Worm (Caenorhabditis elegans) whole organism, late embryonic: ENCODE data around the gene Y17G7B.3.

Experiments
- C38D4.7 ChIP-seq: fragments of 200-800 bp; sonication (Bioruptor generic); optimal IDR thresholded peaks from 2 replicates; lab custom pipeline; 2018; ENCODE audit warnings: mild to moderate bottlenecking, missing genetic modification characterization, moderate library complexity, missing compliant biosample characterization
- F13H6.1 ChIP-seq: sonication (generic microtip); optimal IDR thresholded peaks from 2 replicates; lab custom pipeline; 2016; ENCODE audit warnings: missing genetic modification characterization, missing compliant biosample characterization
- K02D7.2 ChIP-seq: sonication (generic microtip); optimal IDR thresholded peaks from 2 replicates; lab custom pipeline; 2017; ENCODE audit warnings: mild to moderate bottlenecking, missing genetic modification characterization, missing compliant biosample characterization
- K09A11.1 ChIP-seq: sonication (generic microtip); optimal IDR thresholded peaks from 2 replicates; lab custom pipeline; 2017; ENCODE audit warnings: antibody characterized with exemption, mild to moderate bottlenecking, missing genetic modification characterization, missing compliant biosample characterization; ENCODE audit not compliant: insufficient read depth
- ahr-1 ChIP-seq: sonication (generic microtip); optimal IDR thresholded peaks from 2 replicates; lab custom pipeline; 2016; ENCODE audit warnings: missing genetic modification characterization, missing compliant biosample characterization
- ceh-2 ChIP-seq: sonication (generic microtip); optimal IDR thresholded peaks from 2 replicates; lab custom pipeline; 2016; ENCODE audit warnings: missing genotype, missing genetic modification characterization, missing compliant biosample characterization
- ceh-24 ChIP-seq: sonication (generic microtip); optimal IDR thresholded peaks from 2 replicates; lab custom pipeline; 2016; ENCODE audit warnings: mild to moderate bottlenecking, missing genetic modification characterization, missing compliant biosample characterization
- ceh-30 ChIP-seq: fragments of 150-350 bp; optimal IDR thresholded peaks from 2 replicates; lab custom pipeline; 2014; ENCODE audit warnings: missing biosample characterization, missing genetic modification characterization
- ceh-34 ChIP-seq: sonication (generic microtip); optimal IDR thresholded peaks from 2 replicates; lab custom pipeline; 2016; ENCODE audit warnings: mild to moderate bottlenecking, missing genetic modification characterization, missing compliant biosample characterization
- ceh-45 ChIP-seq: fragments of 200-800 bp; sonication (Bioruptor generic); IDR thresholded peaks from 2 replicates; pipeline ENCODE4 v1.3.6; 2022; ENCODE audit warnings: missing genetic modification reagents, missing genetic modification characterization, missing compliant biosample characterization
- ceh-6 ChIP-seq: fragments of 200-800 bp; sonication (Bioruptor generic); optimal IDR thresholded peaks from 2 replicates; lab custom pipeline; 2018; ENCODE audit warnings: mild to moderate bottlenecking, missing genetic modification characterization, missing compliant biosample characterization
- ceh-9 ChIP-seq: sonication (generic microtip); optimal IDR thresholded peaks from 2 replicates; lab custom pipeline; 2016; ENCODE audit warnings: mild to moderate bottlenecking, missing genetic modification characterization, inconsistent platforms, missing compliant biosample characterization
- dmd-4 ChIP-seq: sonication (generic microtip); optimal IDR thresholded peaks from 2 replicates; lab custom pipeline; 2016; ENCODE audit warnings: borderline replicate concordance, missing genetic modification characterization, missing compliant biosample characterization
- dve-1 ChIP-seq: sonication (generic microtip); optimal IDR thresholded peaks from 2 replicates; lab custom pipeline; 2017; ENCODE audit warnings: antibody characterized with exemption, mild to moderate bottlenecking, missing genetic modification characterization, missing compliant biosample characterization
- elt-2 ChIP-seq: sonication (generic microtip); optimal IDR thresholded peaks from 2 replicates; lab custom pipeline; 2016; ENCODE audit warnings: missing genetic modification reagents, missing genetic modification characterization, missing compliant biosample characterization
- elt-4 ChIP-seq: sonication (generic microtip); optimal IDR thresholded peaks from 2 replicates; lab custom pipeline; 2016; ENCODE audit warnings: missing genetic modification characterization, missing compliant biosample characterization
- ets-4 ChIP-seq: sonication (generic microtip); optimal IDR thresholded peaks from 2 replicates; lab custom pipeline; 2016; ENCODE audit warnings: missing genetic modification characterization, missing compliant biosample characterization
- eyg-1 ChIP-seq: sonication (generic microtip); optimal IDR thresholded peaks from 2 replicates; lab custom pipeline; 2016; ENCODE audit warnings: missing genotype, missing genetic modification characterization, missing compliant biosample characterization
- fax-1 ChIP-seq: sonication (generic microtip); optimal IDR thresholded peaks from 2 replicates; lab custom pipeline; 2016; ENCODE audit warnings: missing genotype, missing genetic modification characterization, missing compliant biosample characterization
- fkh-10 ChIP-seq: fragments of 150-350 bp; optimal IDR thresholded peaks from 2 replicates; lab custom pipeline; 2014; ENCODE audit warnings: missing biosample characterization, missing genetic modification reagents, missing genetic modification characterization
- hlh-13 ChIP-seq: fragments of 200-800 bp; sonication (Bioruptor generic); optimal IDR thresholded peaks from 2 replicates; lab custom pipeline; 2018; ENCODE audit warnings: mild to moderate bottlenecking, missing genetic modification characterization, missing compliant biosample characterization
- hlh-30 ChIP-seq: sonication (generic microtip); optimal IDR thresholded peaks from 2 replicates; lab custom pipeline; 2017; ENCODE audit warnings: antibody characterized with exemption, missing genetic modification characterization, missing compliant biosample characterization; ENCODE audit not compliant: insufficient read depth
- hlh-6 ChIP-seq: sonication (generic microtip); optimal IDR thresholded peaks from 2 replicates; lab custom pipeline; 2016; ENCODE audit warnings: missing genotype, missing genetic modification characterization, missing compliant biosample characterization
- hlh-8 ChIP-seq: sonication (generic microtip); optimal IDR thresholded peaks from 2 replicates; lab custom pipeline; 2016; ENCODE audit warnings: missing genotype, missing genetic modification characterization, missing compliant biosample characterization
- madf-2 ChIP-seq: sonication (generic microtip); optimal IDR thresholded peaks from 2 replicates; lab custom pipeline; 2017; ENCODE audit warnings: missing genetic modification characterization, missing compliant biosample characterization
- nfya-1 ChIP-seq: sonication (generic microtip); optimal IDR thresholded peaks from 2 replicates; lab custom pipeline; 2017; ENCODE audit warnings: missing genetic modification characterization, mild to moderate bottlenecking, missing compliant biosample characterization, antibody characterized with exemption, moderate library complexity
- nhr-11 ChIP-seq: fragments of 150-350 bp; optimal IDR thresholded peaks from 2 replicates; lab custom pipeline; 2014; ENCODE audit warnings: missing biosample characterization, missing genetic modification characterization
- nhr-232 ChIP-seq: sonication (generic microtip); optimal IDR thresholded peaks from 2 replicates; lab custom pipeline; 2016; ENCODE audit warnings: missing genetic modification characterization, missing compliant biosample characterization
- odd-2 ChIP-seq: sonication (generic microtip); optimal IDR thresholded peaks from 2 replicates; lab custom pipeline; 2017; ENCODE audit warnings: antibody characterized with exemption, mild to moderate bottlenecking, missing genetic modification characterization, missing compliant biosample characterization
- pax-1 ChIP-seq: fragments of 150-350 bp; optimal IDR thresholded peaks from 2 replicates; lab custom pipeline; 2014; ENCODE audit warnings: missing biosample characterization, missing genetic modification characterization
- pha-4 ChIP-seq: fragments of 150-350 bp; optimal IDR thresholded peaks from 2 replicates; lab custom pipeline; 2018; ENCODE audit warnings: missing biosample characterization, missing genetic modification reagents, missing genetic modification characterization
- pqm-1 ChIP-seq: sonication (generic microtip); optimal IDR thresholded peaks from 2 replicates; lab custom pipeline; 2016; ENCODE audit warnings: missing genetic modification characterization, missing compliant biosample characterization
- pros-1 ChIP-seq: fragments of 150-350 bp; optimal IDR thresholded peaks from 2 replicates; lab custom pipeline; 2014; ENCODE audit warnings: missing biosample characterization, missing genetic modification reagents, missing genetic modification characterization
- ref-2 ChIP-seq: sonication (generic microtip); optimal IDR thresholded peaks from 2 replicates; lab custom pipeline; 2016; ENCODE audit warnings: missing genetic modification characterization, missing compliant biosample characterization
- sox-2 ChIP-seq: fragments of 200-800 bp; sonication (Bioruptor generic); IDR thresholded peaks from 2 replicates; pipeline ENCODE4 v1.3.6; 2022; ENCODE audit warnings: missing genetic modification reagents, missing genetic modification characterization, missing compliant biosample characterization
- sox-4 ChIP-seq: sonication (generic microtip); optimal IDR thresholded peaks from 2 replicates; lab custom pipeline; 2017; ENCODE audit warnings: mild to moderate bottlenecking, missing genetic modification characterization, inconsistent platforms, missing compliant biosample characterization
- tbx-2 ChIP-seq: sonication (generic microtip); optimal IDR thresholded peaks from 2 replicates; lab custom pipeline; 2016; ENCODE audit warnings: missing genetic modification characterization, missing compliant biosample characterization
- unc-3 ChIP-seq, 2 experiments: fragments of 200-800 bp in 1 of 2; sonication (Bioruptor generic) in 1 of 2; sonication (generic microtip) in 1 of 2; conservative IDR thresholded peaks in 1 of 2; optimal IDR thresholded peaks in 1 of 2; 2 replicates each; pipeline versions ENCODE4 v1.3.6 to Lab custom; 2016 to 2022; ENCODE audit warnings: missing compliant biosample characterization in 2 of 2, missing genetic modification characterization in 2 of 2, missing genetic modification reagents in 1 of 2
- unc-42 ChIP-seq: sonication (generic microtip); optimal IDR thresholded peaks from 2 replicates; lab custom pipeline; 2016; ENCODE audit warnings: missing genotype, missing genetic modification characterization, missing compliant biosample characterization
- unc-55 ChIP-seq: sonication (generic microtip); optimal IDR thresholded peaks from 2 replicates; lab custom pipeline; 2017; ENCODE audit warnings: missing biosample characterization, missing genetic modification reagents, missing genetic modification characterization
- ztf-16 ChIP-seq: sonication (generic microtip); optimal IDR thresholded peaks from 2 replicates; lab custom pipeline; 2017; ENCODE audit warnings: missing genetic modification characterization, missing compliant biosample characterization

Y17G7B.3 gene

DNA sequence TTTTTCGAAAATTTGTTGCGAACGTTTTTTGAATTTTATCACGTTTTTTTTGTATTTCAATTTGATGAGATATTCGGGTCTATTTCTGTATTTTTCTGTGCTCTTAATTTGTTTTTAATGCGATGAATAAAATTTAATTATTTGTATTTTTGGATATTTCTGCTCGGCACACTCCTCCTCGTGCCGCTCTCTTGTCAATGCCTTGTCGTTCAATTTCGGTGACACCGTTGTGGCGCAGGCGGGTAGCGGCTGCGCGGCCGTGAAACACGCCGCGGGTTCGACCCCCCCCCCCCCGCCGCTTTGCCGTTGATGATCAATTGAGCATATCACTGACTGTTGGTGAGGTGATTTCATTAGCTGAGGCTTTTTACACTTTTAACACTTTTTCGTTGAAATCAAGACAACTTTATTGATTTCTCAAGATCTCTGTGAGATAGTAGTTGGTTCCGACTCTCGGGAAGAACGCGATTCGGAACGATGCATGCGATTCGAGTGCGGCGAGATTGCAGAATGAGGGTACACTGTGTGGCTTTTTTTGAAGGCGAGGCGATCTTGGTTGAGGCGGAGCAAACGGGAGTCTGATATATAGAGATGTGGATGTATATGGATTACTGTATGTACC is 28.1 kb upstream of the Y17G7B.3 start (continued):
- TF ChIP-seq ahr-1 (tag; lab: Kevin White, UChicago) (peak; percentile 99), unc-42 (peak; percentile 94), nhr-232 (tag; lab: Kevin White, UChicago) (peak; percentile 99), hlh-30 (tag; lab: Kevin White, UChicago) (peak; percentile 87), eyg-1 (tag; lab: Kevin White, UChicago) (peak; percentile 99), dmd-4 (tag; lab: Kevin White, UChicago) (peak; percentile 99), ceh-24 (peak; percentile 100), ref-2 (peak; percentile 99), pha-4 (no peak), elt-2 (tag; lab: Kevin White, UChicago) (peak; percentile 100), hlh-8 (tag; lab: Kevin White, UChicago) (peak; percentile 98), fkh-10 (GFP tag; lab: Kevin White, UChicago) (peak; percentile 89), unc-55 (GFP tag; lab: Kevin White, UChicago) (no peak), sox-2 (GFP tag; lab: Robert Waterston, UW) (peak; percentile 98), madf-2 (tag; lab: Kevin White, UChicago) (peak; percentile 98), ceh-45 (GFP tag; lab: Robert Waterston, UW) (peak; percentile 100), fax-1 (peak; percentile 98), elt-4 (tag; lab: Kevin White, UChicago) (peak; percentile 98)

DNA sequence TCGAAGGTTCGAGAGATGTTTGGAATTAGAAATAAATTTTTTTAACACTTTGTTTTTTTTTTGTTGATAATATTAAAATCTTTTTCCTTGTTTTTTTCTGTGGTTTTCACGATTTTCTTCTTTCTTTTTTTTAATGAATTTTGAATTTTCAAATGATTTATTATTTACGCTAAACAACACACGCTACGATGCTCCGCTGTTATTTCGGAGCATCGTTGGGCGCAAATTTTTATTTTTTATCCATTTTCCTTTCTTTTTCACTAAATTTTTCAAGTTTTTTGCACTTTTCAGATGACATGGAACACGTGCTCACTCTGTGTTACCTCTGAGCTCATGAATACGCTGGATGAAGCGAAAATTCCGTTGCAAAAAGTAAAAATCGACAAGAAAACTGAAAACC is 26.7 kb upstream of the Y17G7B.3 start, which contains the start of the genes W03C9.1 and W03C9.2:
W03C9.1 (minus strand) TSS at position 46 of the 400 bp plus-strand sequence.
W03C9.2 (plus strand) TSS at position 286 of the 400 bp plus-strand sequence.
- no peak for TF ChIP-seq pax-1 (tag; lab: Kevin White, UChicago)
- no peak for TF ChIP-seq ceh-30 (tag; lab: Kevin White, UChicago)
- TF ChIP-seq ets-4 (tag; lab: Kevin White, UChicago), result no peak
- TF ChIP-seq nhr-11 (tag; lab: Kevin White, UChicago), result no peak
- no peak for TF ChIP-seq ceh-6
- no peak for TF ChIP-seq F13H6.1 (tag; lab: Kevin White, UChicago)
- no peak for TF ChIP-seq tbx-2 (tag; lab: Kevin White, UChicago)
- TF ChIP-seq pqm-1, result no peak
- TF ChIP-seq ceh-34 (tag; lab: Kevin White, UChicago), result no peak
- no peak for TF ChIP-seq C38D4.7 (GFP tag; lab: Kevin White, UChicago)
- TF ChIP-seq ztf-16 (tag; lab: Kevin White, UChicago), result no peak
- no peak for TF ChIP-seq sox-4 (tag; lab: Kevin White, UChicago)
- TF ChIP-seq ceh-2, result no peak
- TF ChIP-seq ceh-9, result no peak
- no peak for TF ChIP-seq pros-1 (tag; lab: Kevin White, UChicago)
- TF ChIP-seq fax-1, result no peak

DNA sequence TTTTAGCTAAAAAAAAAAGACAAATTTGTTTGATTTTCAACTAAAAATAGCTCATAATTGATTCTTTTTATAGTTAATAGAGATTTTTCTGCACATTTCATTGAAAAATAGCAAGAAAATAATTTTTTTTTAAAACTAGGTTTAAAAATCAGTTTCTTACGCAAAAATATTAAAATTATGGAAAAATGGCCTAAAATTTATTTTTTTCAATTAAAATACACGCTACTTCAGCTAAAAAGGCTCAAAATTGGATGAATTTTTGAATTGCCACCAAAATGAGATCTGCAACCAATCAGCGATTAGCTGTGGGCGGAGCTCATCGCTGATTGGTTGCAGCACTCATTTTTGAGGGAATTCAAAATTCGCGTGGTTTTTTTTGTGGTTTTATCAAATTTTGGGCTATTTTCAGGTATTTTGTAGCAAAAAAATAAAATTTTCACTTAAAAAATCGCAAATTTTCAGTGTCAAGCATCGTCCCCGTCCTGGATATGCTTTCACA is 25.6 kb upstream of the Y17G7B.3 start:
- TF ChIP-seq F13H6.1 (tag; lab: Kevin White, UChicago), result no peak
- peak; percentile 84 for TF ChIP-seq nfya-1
- TF ChIP-seq fkh-10 (GFP tag; lab: Kevin White, UChicago), result no peak

DNA sequence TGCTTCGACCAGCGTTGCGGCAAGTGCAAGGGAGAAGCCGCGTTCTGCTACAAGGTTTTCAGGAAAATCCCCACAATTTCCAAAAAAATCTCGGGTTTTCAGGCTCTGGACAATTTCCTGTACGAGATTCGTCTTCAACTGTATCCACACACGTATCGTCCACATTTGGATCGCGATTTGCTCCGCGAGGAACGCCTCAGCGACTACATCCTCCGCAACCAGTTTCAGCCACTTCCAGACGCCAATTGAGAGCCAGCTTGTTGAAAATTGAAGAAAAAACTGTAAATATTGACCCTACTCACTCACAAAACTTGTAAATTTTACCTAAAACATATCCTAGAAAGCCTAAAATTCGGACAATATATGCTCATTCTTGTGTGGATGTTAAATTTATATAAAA is 24.0 kb upstream of the Y17G7B.3 start:
- TF ChIP-seq pros-1 (tag; lab: Kevin White, UChicago) (no peak), ceh-24 (no peak), K02D7.2 (no peak), odd-2 (no peak), fax-1 (no peak), K09A11.1 (tag; lab: Kevin White, UChicago) (no peak), ceh-45 (GFP tag; lab: Robert Waterston, UW) (no peak), madf-2 (tag; lab: Kevin White, UChicago) (no peak), hlh-13 (GFP tag; lab: Kevin White, UChicago) (no peak), unc-3 (GFP tag; conservative IDR thresholded peaks at IDR 0.05; lab: Robert Waterston, UW) (no peak), unc-3 (tag; optimal IDR thresholded peaks at IDR 0.05; lab: Kevin White, UChicago) (no peak), hlh-6 (tag; lab: Kevin White, UChicago) (no peak), nhr-232 (tag; lab: Kevin White, UChicago) (no peak), dve-1 (no peak)
- TF ChIP-seq, all 69 proteins: peak for 0
